Worm (Caenorhabditis elegans) whole organism, L2 larva: ENCODE results near the gene del-9.
A peak's percentile ranks its signal among the peaks of the same experiment; 100 is the strongest.

Experiments
- F13H6.1 ChIP-seq: sonication (generic microtip); optimal IDR thresholded peaks from 2 replicates; lab custom pipeline; 2016; ENCODE audit warnings: missing genetic modification characterization, missing compliant biosample characterization
- ZK546.5 ChIP-seq: sonication (generic microtip); optimal IDR thresholded peaks from 2 replicates; lab custom pipeline; 2017; ENCODE audit warnings: missing biosample characterization, missing genetic modification characterization
- aly-2 ChIP-seq: fragments of 150-350 bp; optimal IDR thresholded peaks from 2 replicates; lab custom pipeline; 2014; ENCODE audit warnings: missing biosample characterization, missing genetic modification characterization
- blmp-1 ChIP-seq: sonication (generic microtip); optimal IDR thresholded peaks from 2 replicates; lab custom pipeline; 2017; ENCODE audit warnings: missing genetic modification characterization, mild to moderate bottlenecking, missing compliant biosample characterization, antibody characterized with exemption, moderate library complexity; ENCODE audit not compliant: insufficient read depth
- ceh-16 ChIP-seq: fragments of 150-350 bp; optimal IDR thresholded peaks from 2 replicates; lab custom pipeline; 2014; ENCODE audit warnings: missing biosample characterization, missing genetic modification characterization
- ceh-82 ChIP-seq: fragments of 150-350 bp; optimal IDR thresholded peaks from 2 replicates; lab custom pipeline; 2014; ENCODE audit warnings: missing biosample characterization, missing genetic modification characterization
- crh-2 ChIP-seq: sonication (generic microtip); optimal IDR thresholded peaks from 2 replicates; lab custom pipeline; 2017; ENCODE audit warnings: missing biosample characterization, missing genetic modification characterization
- egl-27 ChIP-seq: sonication (generic microtip); optimal IDR thresholded peaks from 3 replicates; lab custom pipeline; 2017; ENCODE audit warnings: missing biosample characterization, missing genetic modification reagents, missing genetic modification characterization
- elt-1 ChIP-seq: fragments of 150-350 bp; optimal IDR thresholded peaks from 2 replicates; lab custom pipeline; 2014; ENCODE audit warnings: missing biosample characterization, missing genetic modification characterization
- elt-3 ChIP-seq: sonication (generic microtip); optimal IDR thresholded peaks from 2 replicates; lab custom pipeline; 2017; ENCODE audit warnings: missing biosample characterization, missing genetic modification characterization
- fos-1 ChIP-seq: fragments of 150-350 bp; optimal IDR thresholded peaks from 2 replicates; lab custom pipeline; 2014; ENCODE audit warnings: missing biosample characterization, missing genetic modification characterization
- gmeb-1 ChIP-seq: fragments of 150-350 bp; optimal IDR thresholded peaks from 2 replicates; lab custom pipeline; 2014; ENCODE audit warnings: missing biosample characterization, missing genetic modification characterization
- lin-13 ChIP-seq: fragments of 150-350 bp; optimal IDR thresholded peaks from 2 replicates; lab custom pipeline; 2014; ENCODE audit warnings: missing biosample characterization, missing genetic modification reagents, missing genetic modification characterization
- lsy-2 ChIP-seq, 2 experiments: fragments of 150-350 bp in 1 of 2; sonication (generic microtip) in 1 of 2; optimal IDR thresholded peaks; 2 replicates each; lab custom pipeline; 2014 to 2017; ENCODE audit warnings: missing biosample characterization in 2 of 2, missing genetic modification characterization in 2 of 2
- mab-5 ChIP-seq: fragments of 150-350 bp; optimal IDR thresholded peaks from 2 replicates; lab custom pipeline; 2014; ENCODE audit warnings: missing biosample characterization, missing genetic modification characterization
- mbf-1 ChIP-seq: sonication (generic microtip); optimal IDR thresholded peaks from 2 replicates; lab custom pipeline; 2017; ENCODE audit warnings: missing biosample characterization, missing genetic modification characterization
- mdl-1 ChIP-seq, 2 experiments: fragments of 150-350 bp in 1 of 2; sonication (generic microtip) in 1 of 2; optimal IDR thresholded peaks; 2 replicates each; lab custom pipeline; 2017; ENCODE audit warnings: missing biosample characterization in 2 of 2, missing genetic modification characterization in 2 of 2
- nhr-11 ChIP-seq: fragments of 150-350 bp; optimal IDR thresholded peaks from 2 replicates; lab custom pipeline; 2014; ENCODE audit warnings: missing biosample characterization, missing genetic modification characterization
- nhr-12 ChIP-seq: fragments of 150-350 bp; optimal IDR thresholded peaks from 2 replicates; lab custom pipeline; 2014; ENCODE audit warnings: missing biosample characterization, missing genetic modification characterization
- nhr-23 ChIP-seq: fragments of 150-350 bp; optimal IDR thresholded peaks from 2 replicates; lab custom pipeline; 2014; ENCODE audit warnings: missing biosample characterization, missing genetic modification reagents, missing genetic modification characterization
- nhr-237 ChIP-seq: fragments of 150-350 bp; optimal IDR thresholded peaks from 2 replicates; lab custom pipeline; 2014; ENCODE audit warnings: missing biosample characterization, missing genetic modification characterization
- nhr-6 ChIP-seq: fragments of 150-350 bp; optimal IDR thresholded peaks from 2 replicates; lab custom pipeline; 2014; ENCODE audit warnings: missing biosample characterization, missing genetic modification characterization
- nhr-77 ChIP-seq: fragments of 150-350 bp; optimal IDR thresholded peaks from 2 replicates; lab custom pipeline; 2014; ENCODE audit warnings: missing biosample characterization, missing genetic modification characterization
- peb-1 ChIP-seq: fragments of 150-350 bp; optimal IDR thresholded peaks from 2 replicates; lab custom pipeline; 2014; ENCODE audit warnings: missing biosample characterization, missing genetic modification characterization
- sem-4 ChIP-seq: fragments of 150-350 bp; optimal IDR thresholded peaks from 2 replicates; lab custom pipeline; 2014; ENCODE audit warnings: missing biosample characterization, missing genetic modification reagents, missing genetic modification characterization
- skn-1 ChIP-seq: sonication (generic microtip); optimal IDR thresholded peaks from 2 replicates; lab custom pipeline; 2017; ENCODE audit warnings: missing biosample characterization, missing genetic modification characterization
- sma-3 ChIP-seq: sonication (generic microtip); optimal IDR thresholded peaks from 2 replicates; lab custom pipeline; 2016; ENCODE audit warnings: missing genetic modification reagents, missing genetic modification characterization, missing compliant biosample characterization
- sma-9 ChIP-seq, 2 experiments: fragments of 150-350 bp in 1 of 2; sonication (generic microtip) in 1 of 2; optimal IDR thresholded peaks; 2 replicates each; lab custom pipeline; 2014 to 2016; ENCODE audit warnings: missing genetic modification characterization in 2 of 2, mild to moderate bottlenecking in 1 of 2, missing biosample characterization in 1 of 2, missing compliant biosample characterization in 1 of 2, missing genetic modification reagents in 1 of 2, moderate library complexity in 1 of 2
- unc-39 ChIP-seq: fragments of 150-350 bp; optimal IDR thresholded peaks from 2 replicates; lab custom pipeline; 2014; ENCODE audit warnings: missing biosample characterization, missing genetic modification characterization
- unc-55 ChIP-seq: fragments of 150-350 bp; sonication (generic microtip); optimal IDR thresholded peaks from 3 replicates; lab custom pipeline; 2014; ENCODE audit warnings: missing biosample characterization, missing genetic modification reagents, missing genetic modification characterization
- unc-62 ChIP-seq: fragments of 150-350 bp; optimal IDR thresholded peaks from 2 replicates; lab custom pipeline; 2014; ENCODE audit warnings: missing biosample characterization, missing genetic modification reagents, missing genetic modification characterization
- ztf-1 ChIP-seq: fragments of 200-800 bp; sonication (Bioruptor generic); conservative IDR thresholded peaks from 2 replicates; pipeline ENCODE4 v1.3.6; 2022; ENCODE audit warnings: missing genetic modification characterization, missing compliant biosample characterization

Gene del-9

DNA sequence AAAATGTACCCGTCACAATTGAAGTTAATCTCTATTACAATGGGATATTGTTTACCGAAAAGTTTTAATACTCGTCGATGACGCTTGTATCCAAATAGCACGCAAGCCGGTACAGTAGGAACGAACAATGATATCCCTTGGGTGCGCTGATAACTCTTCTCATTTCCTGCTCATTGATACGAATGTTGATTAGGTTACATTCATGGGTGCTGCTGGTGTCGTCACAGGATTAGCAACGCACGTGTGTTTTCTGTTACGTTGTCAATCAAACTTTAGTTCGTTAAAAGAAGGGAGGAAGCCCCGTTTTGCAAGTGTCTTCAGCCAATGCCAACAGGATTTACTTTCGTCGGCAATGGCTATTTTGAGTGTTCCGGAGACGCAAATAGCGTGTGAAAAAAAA, 33.7 kb downstream of the del-9 start:
- TF ChIP-seq sma-9 (GFP tag; optimal IDR thresholded peaks at IDR 0.05; lab: Kevin White, UChicago) (peak; percentile 37), sma-9 (tag; optimal IDR thresholded peaks at IDR 0.05; lab: Kevin White, UChicago) (no peak), gmeb-1 (tag; lab: Kevin White, UChicago) (no peak), ztf-1 (GFP tag; lab: Robert Waterston, UW) (no peak)

DNA sequence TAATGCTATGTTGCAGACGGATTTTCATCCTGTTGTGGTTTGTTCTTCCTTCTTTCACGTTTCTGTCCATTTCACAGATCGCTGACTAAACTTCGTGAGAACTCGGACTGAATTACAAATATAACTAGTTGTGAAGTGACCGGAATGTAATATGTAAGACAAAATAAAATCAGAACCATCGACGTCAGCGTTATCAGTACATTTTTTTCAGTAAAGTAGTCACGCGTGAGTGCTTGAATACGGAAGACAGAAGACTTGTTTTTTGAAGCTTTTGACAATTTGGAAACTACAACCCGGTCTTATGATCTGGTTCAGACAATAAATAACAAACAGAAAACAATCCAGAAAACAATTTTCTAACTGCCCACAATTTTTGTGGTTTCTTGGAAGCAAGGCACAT, 35.3 kb downstream of the del-9 start:
- TF ChIP-seq aly-2 (tag; lab: Kevin White, UChicago) (no peak), sma-9 (GFP tag; optimal IDR thresholded peaks at IDR 0.05; lab: Kevin White, UChicago) (peak; percentile 7), sma-9 (tag; optimal IDR thresholded peaks at IDR 0.05; lab: Kevin White, UChicago) (no peak), crh-2 (no peak), blmp-1 (no peak), mab-5 (tag; lab: Kevin White, UChicago) (no peak)
- TF ChIP-seq, all 48 proteins: peak for 1

DNA sequence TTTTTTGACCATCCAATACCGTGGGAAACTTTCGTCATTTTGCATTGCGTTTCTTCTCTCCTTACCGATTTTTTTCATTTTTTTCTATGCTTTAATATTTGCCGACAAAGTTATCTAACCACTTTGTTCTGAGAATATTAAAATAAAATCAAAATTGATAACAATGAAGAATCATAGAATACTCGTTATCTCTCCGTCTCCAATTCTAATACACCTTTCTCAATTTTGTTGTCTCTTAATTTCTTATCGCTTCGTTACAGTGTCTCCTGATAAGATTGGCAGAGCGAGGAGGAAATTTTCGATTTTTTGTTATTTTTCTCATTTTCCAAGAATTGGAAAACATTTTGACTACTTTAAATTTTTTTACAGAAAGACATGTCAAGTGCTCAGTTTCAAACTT, 40.9 kb downstream of the del-9 start, which contains the start of gene ckc-1:
Gene ckc-1, plus strand, starts transcription at position 368 of the 400 bp plus-strand sequence.
- TF ChIP-seq crh-2: peak; percentile 55
- TF ChIP-seq fos-1 (tag; lab: Kevin White, UChicago): peak; percentile 98
- peak; percentile 37 for TF ChIP-seq gmeb-1 (tag; lab: Kevin White, UChicago)
- TF ChIP-seq aly-2 (tag; lab: Kevin White, UChicago): no peak
- peak; percentile 27 for TF ChIP-seq sma-9 (GFP tag; optimal IDR thresholded peaks at IDR 0.05; lab: Kevin White, UChicago)
- TF ChIP-seq sma-9 (tag; optimal IDR thresholded peaks at IDR 0.05; lab: Kevin White, UChicago): no peak

DNA sequence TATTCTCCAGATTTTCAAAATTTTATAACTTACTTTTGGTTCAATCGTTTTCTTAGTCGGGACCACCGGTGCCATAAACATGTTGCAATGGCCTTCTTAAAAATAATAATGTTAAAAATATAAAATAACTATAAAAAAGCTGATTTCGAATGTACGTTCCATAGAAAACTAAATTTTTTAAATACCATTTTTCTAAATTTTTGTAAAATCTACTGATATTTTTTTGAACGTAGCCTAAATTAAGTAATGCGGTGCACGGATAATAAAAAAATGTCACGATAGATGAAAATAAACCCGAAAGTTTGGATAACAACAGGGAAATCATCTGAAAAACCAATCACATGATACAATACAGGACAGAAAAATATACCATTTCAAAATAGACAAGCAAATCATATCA, 43.6 kb downstream of the del-9 start, which contains the start of gene T27A10.5:
Gene T27A10.5, minus strand, starts transcription at position 101 of the 400 bp plus-strand sequence.
- TF ChIP-seq unc-39 (tag; lab: Kevin White, UChicago): no peak
- no peak for TF ChIP-seq elt-1 (tag; lab: Kevin White, UChicago)
- no peak for TF ChIP-seq elt-3 (tag; lab: Kevin White, UChicago)
- no peak for TF ChIP-seq skn-1 (tag; lab: Kevin White, UChicago)
- TF ChIP-seq nhr-237 (tag; lab: Kevin White, UChicago): no peak
- TF ChIP-seq mbf-1 (tag; lab: Kevin White, UChicago): no peak
- TF ChIP-seq sma-3: no peak
- TF ChIP-seq lsy-2 (tag; optimal IDR thresholded peaks at IDR 0.05; lab: Kevin White, UChicago): no peak

DNA sequence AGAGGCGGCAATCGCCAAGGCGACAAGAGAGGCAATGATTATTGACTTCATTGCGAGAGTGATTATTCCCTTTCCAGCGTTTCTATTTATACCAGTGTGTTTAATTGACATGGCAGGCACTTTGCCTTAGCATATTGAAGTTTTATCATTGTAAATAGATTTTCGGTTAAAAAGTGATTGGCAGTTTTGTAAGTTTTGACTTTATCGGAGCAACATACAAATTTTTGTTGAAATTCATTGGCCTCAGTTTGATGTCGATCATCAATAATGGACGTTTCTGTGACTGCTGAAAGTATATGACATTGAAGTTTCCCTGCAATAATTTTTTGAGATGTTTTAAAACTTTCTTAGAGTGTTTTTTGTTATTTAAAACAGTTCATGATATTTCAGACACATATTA, 44.6 kb downstream of the del-9 start, which contains the start of gene vit-3:
Gene vit-3, minus strand, starts transcription at position 60 of the 400 bp plus-strand sequence.
- TF ChIP-seq peb-1 (tag; lab: Kevin White, UChicago) (no peak), elt-1 (tag; lab: Kevin White, UChicago) (no peak), nhr-6 (no peak), ceh-82 (tag; lab: Kevin White, UChicago) (no peak), nhr-77 (no peak), unc-55 (GFP tag; lab: Kevin White, UChicago) (no peak), elt-3 (tag; lab: Kevin White, UChicago) (no peak), egl-27 (tag; lab: Kevin White, UChicago) (no peak), fos-1 (tag; lab: Kevin White, UChicago) (no peak), nhr-11 (no peak), F13H6.1 (tag; lab: Kevin White, UChicago) (no peak), nhr-12 (tag; lab: Kevin White, UChicago) (no peak), sem-4 (tag; lab: Kevin White, UChicago) (no peak), mdl-1 (tag; optimal IDR thresholded peaks at IDR 0.05; lab: Kevin White, UChicago) (no peak), unc-39 (tag; lab: Kevin White, UChicago) (no peak), nhr-237 (tag; lab: Kevin White, UChicago) (no peak), ZK546.5 (tag; lab: Kevin White, UChicago) (no peak), lsy-2 (tag; optimal IDR thresholded peaks at IDR 0.05; lab: Kevin White, UChicago) (no peak), mab-5 (tag; lab: Kevin White, UChicago) (no peak), nhr-23 (tag; lab: Kevin White, UChicago) (no peak)

DNA sequence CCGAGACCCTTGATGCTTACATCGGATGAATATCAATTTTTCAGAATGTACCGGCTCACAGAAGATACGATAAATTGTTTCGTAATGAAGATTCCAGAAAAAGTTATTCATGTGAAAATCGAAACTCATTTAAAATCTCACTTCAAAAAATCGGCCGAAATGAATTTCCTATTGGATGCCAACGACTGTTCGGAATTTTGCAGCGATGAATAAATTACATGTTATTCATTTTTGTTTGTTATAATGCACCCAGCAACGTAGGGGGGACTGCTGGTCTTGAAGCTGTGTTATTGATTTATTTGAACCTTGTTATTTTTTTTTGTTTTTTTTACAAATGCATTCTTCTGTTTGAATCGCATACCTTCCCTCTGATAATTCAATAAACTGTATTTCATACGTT, 50.3 kb downstream of the del-9 start:
- TF ChIP-seq crh-2 (no peak), ceh-16 (tag; lab: Kevin White, UChicago) (no peak), sma-9 (GFP tag; optimal IDR thresholded peaks at IDR 0.05; lab: Kevin White, UChicago) (no peak), sma-9 (tag; optimal IDR thresholded peaks at IDR 0.05; lab: Kevin White, UChicago) (no peak), egl-27 (tag; lab: Kevin White, UChicago) (no peak), nhr-237 (tag; lab: Kevin White, UChicago) (no peak), mdl-1 (tag; optimal IDR thresholded peaks at IDR 0.05; lab: Kevin White, UChicago) (no peak), lin-13 (GFP tag; lab: Kevin White, UChicago) (no peak), ZK546.5 (tag; lab: Kevin White, UChicago) (no peak), ztf-1 (GFP tag; lab: Robert Waterston, UW) (no peak), nhr-23 (tag; lab: Kevin White, UChicago) (no peak), mab-5 (tag; lab: Kevin White, UChicago) (no peak), unc-62 (GFP tag; lab: Kevin White, UChicago) (no peak)
